Fruit fly (Drosophila melanogaster) whole organism, embryonic: ENCODE data around the gene CG4278.

Experiments used
- B-H1 ChIP-seq: fragments of 200-800 bp; sonication (Bioruptor generic); IDR thresholded peaks from 3 replicates; pipeline ENCODE4 v1.3.6; 2022; ENCODE audit warnings: missing biosample characterization, missing genetic modification characterization
- CG10462 ChIP-seq: fragments of 200-800 bp; sonication (Bioruptor generic); optimal IDR thresholded peaks from 2 replicates; lab custom pipeline; 2016; ENCODE audit warnings: missing biosample characterization, missing genetic modification characterization
- CG10565 ChIP-seq: fragments of 200-800 bp; sonication (Bioruptor generic); optimal IDR thresholded peaks from 3 replicates; lab custom pipeline; 2016; ENCODE audit warnings: missing biosample characterization, mild to moderate bottlenecking, missing genetic modification characterization
- CG11398 ChIP-seq: fragments of 200-800 bp; sonication (Bioruptor generic); optimal IDR thresholded peaks from 2 replicates; lab custom pipeline; 2016; ENCODE audit warnings: missing biosample characterization, missing genetic modification characterization
- CG11695 ChIP-seq: fragments of 200-800 bp; sonication (Bioruptor generic); IDR thresholded peaks from 3 replicates; pipeline ENCODE4 v1.3.6; 2022; ENCODE audit warnings: missing biosample characterization, missing genetic modification characterization
- CG12219 ChIP-seq: fragments of 200-800 bp; sonication (Bioruptor generic); optimal IDR thresholded peaks from 3 replicates; lab custom pipeline; 2018; ENCODE audit warnings: missing biosample characterization, mild to moderate bottlenecking, missing genetic modification characterization
- CG14710 ChIP-seq: fragments of 200-800 bp; sonication (Bioruptor generic); optimal IDR thresholded peaks from 3 replicates; lab custom pipeline; 2019; ENCODE audit warnings: missing biosample characterization, mild to moderate bottlenecking, missing genetic modification characterization, moderate library complexity
- CG1602 ChIP-seq: fragments of 200-800 bp; sonication (Bioruptor generic); optimal IDR thresholded peaks from 3 replicates; lab custom pipeline; 2016; ENCODE audit warnings: missing biosample characterization, missing genetic modification characterization
- CG16779 ChIP-seq: fragments of 200-800 bp; sonication (Bioruptor generic); IDR thresholded peaks from 2 replicates; pipeline ENCODE4 v1.3.6; 2022; ENCODE audit warnings: missing biosample characterization, missing genetic modification characterization
- CG17612 ChIP-seq: fragments of 200-800 bp; sonication (Bioruptor generic); IDR thresholded peaks from 2 replicates; pipeline ENCODE4 v1.3.6; 2022; ENCODE audit warnings: missing biosample characterization, missing genetic modification characterization
- CG18619 ChIP-seq: fragments of 200-800 bp; sonication (Bioruptor generic); optimal IDR thresholded peaks from 3 replicates; lab custom pipeline; 2017; ENCODE audit warnings: missing biosample characterization, mild to moderate bottlenecking, missing genetic modification characterization
- CG2116 ChIP-seq: fragments of 200-800 bp; sonication (Bioruptor generic); optimal IDR thresholded peaks from 3 replicates; lab custom pipeline; 2018; ENCODE audit warnings: missing biosample characterization, mild to moderate bottlenecking, missing genetic modification characterization
- CG2875 ChIP-seq: fragments of 200-800 bp; sonication (Bioruptor generic); optimal IDR thresholded peaks from 2 replicates; lab custom pipeline; 2017; ENCODE audit warnings: missing biosample characterization, mild to moderate bottlenecking, missing genetic modification characterization, missing genetic modification reagents
- CG42726 ChIP-seq: fragments of 200-800 bp; sonication (Bioruptor generic); IDR thresholded peaks from 2 replicates; pipeline ENCODE4 v1.3.6; 2022; ENCODE audit warnings: missing biosample characterization, missing genetic modification characterization; ENCODE audit not compliant: partially characterized antibody
- CG8944 ChIP-seq: fragments of 200-800 bp; sonication (Bioruptor generic); optimal IDR thresholded peaks from 3 replicates; lab custom pipeline; 2016; ENCODE audit warnings: missing biosample characterization, missing genetic modification characterization
- Deaf1 ChIP-seq: fragments of 200-800 bp; optimal IDR thresholded peaks from 3 replicates; lab custom pipeline; 2019; ENCODE audit warnings: missing biosample characterization, mild to moderate bottlenecking, missing genetic modification characterization, moderate library complexity
- Dek ChIP-seq: fragments of 200-800 bp; sonication (Bioruptor generic); optimal IDR thresholded peaks from 3 replicates; lab custom pipeline; 2019; ENCODE audit warnings: missing biosample characterization, mild to moderate bottlenecking, missing genetic modification characterization, moderate library complexity
- Dfd ChIP-seq, 2 experiments: fragments of >200 bp; optimal IDR thresholded peaks; 2 replicates each; lab custom pipeline; 2017; ENCODE audit warnings: missing biosample characterization in 2 of 2, missing genetic modification characterization in 2 of 2
- E2f2 ChIP-seq: fragments of 200-800 bp; sonication (Bioruptor generic); IDR thresholded peaks from 2 replicates; pipeline ENCODE4 v1.3.6; 2022; ENCODE audit warnings: missing biosample characterization, missing genetic modification characterization
- Fer1 ChIP-seq: fragments of 200-800 bp; sonication (Bioruptor generic); optimal IDR thresholded peaks from 2 replicates; lab custom pipeline; 2017; ENCODE audit warnings: missing biosample characterization, mild to moderate bottlenecking, missing genetic modification characterization
- Gsc ChIP-seq: fragments of 200-800 bp; sonication (Bioruptor generic); IDR thresholded peaks from 2 replicates; pipeline ENCODE4 v1.3.6; 2022; ENCODE audit warnings: missing biosample characterization, missing genetic modification characterization
- Gug ChIP-seq: fragments of 200-800 bp; sonication (Bioruptor generic); IDR thresholded peaks from 4 replicates; pipeline ENCODE4 v1.3.6; 2022; ENCODE audit warnings: missing biosample characterization, missing genetic modification characterization
- Kr ChIP-seq: fragments of 200-800 bp; sonication (Bioruptor generic); optimal IDR thresholded peaks from 2 replicates; lab custom pipeline; 2017; ENCODE audit warnings: missing biosample characterization, mild to moderate bottlenecking, missing genetic modification characterization
- MBD-R2 ChIP-seq: fragments of 200-800 bp; sonication (Bioruptor generic); IDR thresholded peaks from 2 replicates; pipeline ENCODE4 v1.3.6; 2022; ENCODE audit warnings: missing biosample characterization, missing genetic modification characterization
- Mad ChIP-seq: fragments of 200-800 bp; sonication (Bioruptor generic); optimal IDR thresholded peaks from 2 replicates; lab custom pipeline; 2016; ENCODE audit warnings: missing biosample characterization, missing genetic modification characterization
- Mes4 ChIP-seq: fragments of 200-800 bp; sonication (Bioruptor generic); optimal IDR thresholded peaks from 2 replicates; lab custom pipeline; 2016; ENCODE audit warnings: missing biosample characterization, missing genetic modification characterization
- Mrtf ChIP-seq: fragments of 200-800 bp; sonication (Bioruptor generic); IDR thresholded peaks from 3 replicates; pipeline ENCODE4 v1.3.6; 2022; ENCODE audit warnings: missing biosample characterization, missing genetic modification characterization
- NC2β ChIP-seq: fragments of 200-800 bp; sonication (Bioruptor generic); optimal IDR thresholded peaks from 2 replicates; lab custom pipeline; 2016; ENCODE audit warnings: missing biosample characterization, missing genetic modification characterization
- Sry-δ ChIP-seq: fragments of 200-800 bp; sonication (Bioruptor generic); optimal IDR thresholded peaks from 2 replicates; lab custom pipeline; 2016; ENCODE audit warnings: missing biosample characterization, missing genetic modification characterization
- Xbp1 ChIP-seq: fragments of 200-800 bp; sonication (Bioruptor generic); optimal IDR thresholded peaks from 3 replicates; lab custom pipeline; 2016; ENCODE audit warnings: missing biosample characterization, mild to moderate bottlenecking, missing genetic modification characterization
- ap ChIP-seq: fragments of 200-800 bp; sonication (Bioruptor generic); IDR thresholded peaks from 2 replicates; pipeline ENCODE4 v1.3.6; 2022; ENCODE audit warnings: missing biosample characterization, missing genetic modification characterization
- ase ChIP-seq: fragments of 200-800 bp; sonication (Bioruptor generic); IDR thresholded peaks from 3 replicates; pipeline ENCODE4 v1.3.6; 2022; ENCODE audit warnings: missing biosample characterization, missing genetic modification characterization
- ash1 ChIP-seq: fragments of 200-800 bp; sonication (Bioruptor generic); optimal IDR thresholded peaks from 2 replicates; lab custom pipeline; 2018; ENCODE audit warnings: missing biosample characterization, mild to moderate bottlenecking, missing genetic modification characterization
- bab2 ChIP-seq: fragments of 200-800 bp; sonication (Bioruptor generic); optimal IDR thresholded peaks from 2 replicates; lab custom pipeline; 2016; ENCODE audit warnings: missing biosample characterization, missing genetic modification characterization
- bbx ChIP-seq: fragments of 200-800 bp; sonication (Bioruptor generic); IDR thresholded peaks from 2 replicates; pipeline ENCODE4 v1.3.6; 2022; ENCODE audit warnings: missing biosample characterization, missing genetic modification characterization; ENCODE audit not compliant: partially characterized antibody
- btn ChIP-seq: fragments of 200-800 bp; sonication (Bioruptor generic); optimal IDR thresholded peaks from 2 replicates; lab custom pipeline; 2016; ENCODE audit warnings: missing biosample characterization, missing genetic modification characterization
- chif ChIP-seq, 2 experiments: fragments of 200-800 bp; sonication (Bioruptor generic); optimal IDR thresholded peaks; 3 replicates each; lab custom pipeline; 2016; ENCODE audit warnings: missing biosample characterization in 2 of 2, missing genetic modification characterization in 2 of 2
- ewg ChIP-seq: fragments of 200-800 bp; sonication (Bioruptor generic); optimal IDR thresholded peaks from 3 replicates; lab custom pipeline; 2017; ENCODE audit warnings: mild to moderate bottlenecking, missing biosample characterization, missing genetic modification reagents, missing genetic modification characterization
- gem ChIP-seq: fragments of 200-800 bp; sonication (Bioruptor generic); optimal IDR thresholded peaks from 2 replicates; lab custom pipeline; 2019; ENCODE audit warnings: missing biosample characterization, mild to moderate bottlenecking, missing genetic modification characterization, moderate library complexity
- grau ChIP-seq: fragments of 200-800 bp; optimal IDR thresholded peaks from 3 replicates; lab custom pipeline; 2019; ENCODE audit warnings: missing biosample characterization, mild to moderate bottlenecking, missing genetic modification characterization, moderate library complexity
- maf-S ChIP-seq: fragments of 200-800 bp; sonication (Bioruptor generic); optimal IDR thresholded peaks from 2 replicates; lab custom pipeline; 2016; ENCODE audit warnings: missing biosample characterization, missing genetic modification characterization
- org-1 ChIP-seq: fragments of 200-800 bp; sonication (Bioruptor generic); optimal IDR thresholded peaks from 2 replicates; lab custom pipeline; 2017; ENCODE audit warnings: missing biosample characterization, missing genetic modification characterization
- row ChIP-seq: fragments of 200-800 bp; sonication (Bioruptor generic); IDR thresholded peaks from 3 replicates; pipeline ENCODE4 v1.3.6; 2022; ENCODE audit warnings: missing biosample characterization, missing genetic modification characterization
- shn ChIP-seq: fragments of 200-800 bp; sonication (Bioruptor generic); optimal IDR thresholded peaks from 3 replicates; lab custom pipeline; 2016; ENCODE audit warnings: missing biosample characterization, missing genetic modification characterization
- slp2 ChIP-seq: fragments of 200-800 bp; sonication (Bioruptor generic); optimal IDR thresholded peaks from 2 replicates; lab custom pipeline; 2016; ENCODE audit warnings: missing biosample characterization, missing genetic modification characterization
- sob ChIP-seq: fragments of 200-800 bp; sonication (Bioruptor generic); IDR thresholded peaks from 2 replicates; pipeline ENCODE4 v1.3.6; 2022; ENCODE audit warnings: missing biosample characterization, missing genetic modification characterization
- tap ChIP-seq: fragments of 200-800 bp; optimal IDR thresholded peaks from 3 replicates; lab custom pipeline; 2019; ENCODE audit warnings: missing biosample characterization, mild to moderate bottlenecking, missing genetic modification characterization, moderate library complexity
- tgo ChIP-seq: fragments of 200-800 bp; sonication (Bioruptor generic); IDR thresholded peaks from 3 replicates; pipeline ENCODE4 v1.3.6; 2022; ENCODE audit warnings: missing biosample characterization, missing genetic modification characterization
- tin ChIP-seq: fragments of 200-800 bp; sonication (Bioruptor generic); optimal IDR thresholded peaks from 3 replicates; lab custom pipeline; 2016; ENCODE audit warnings: missing biosample characterization, missing genetic modification characterization
- yki ChIP-seq: fragments of >200 bp; optimal IDR thresholded peaks from 3 replicates; lab custom pipeline; 2018

CG4278 gene

DNA sequence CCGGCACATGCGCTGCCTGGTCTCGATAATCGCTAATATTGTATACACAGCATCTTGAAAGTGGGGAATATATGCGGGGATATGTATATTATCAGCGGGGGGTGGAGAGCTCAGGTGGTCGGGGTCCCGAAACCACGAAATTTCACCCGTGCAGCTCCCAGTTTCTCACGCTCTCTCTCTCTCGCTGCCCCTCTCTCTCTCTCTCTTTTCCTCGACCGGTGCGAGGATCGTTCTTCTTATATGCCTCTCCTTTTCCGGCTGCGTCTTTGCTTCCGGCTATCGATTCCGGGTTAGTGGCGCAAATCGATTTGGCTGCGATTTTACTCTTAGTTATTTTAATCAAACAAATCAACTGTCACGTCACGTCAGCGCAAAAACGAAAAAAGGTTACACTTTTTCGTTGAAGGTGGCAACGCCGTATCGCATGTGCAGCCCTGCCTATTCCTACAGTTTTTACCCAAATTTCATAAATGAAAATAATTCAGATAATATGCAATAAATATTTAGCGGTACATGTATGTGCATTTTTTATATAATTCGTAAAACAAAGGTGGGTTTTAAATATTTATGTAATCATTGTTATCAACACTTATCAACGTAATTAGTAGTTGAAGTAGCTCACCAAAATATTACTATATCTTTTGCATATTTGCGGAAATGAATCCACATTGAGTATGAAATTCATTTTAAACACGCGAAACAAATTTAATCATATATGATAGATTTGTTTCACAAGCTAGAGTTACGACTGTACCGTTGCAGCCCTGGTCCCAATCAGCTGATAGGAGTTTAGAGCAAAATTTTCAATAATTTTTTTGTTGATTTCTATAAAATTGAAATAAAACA, 27.2 kb upstream of the CG4278 start, which contains the start of the genes heix and CG17328 (continued):
- peak; percentile 55 for TF ChIP-seq Fer1 (GFP tag; lab: Kevin White, UChicago)
- peak; percentile 20 for TF ChIP-seq org-1 (GFP tag; lab: Kevin White, UChicago)
- TF ChIP-seq Mes4 (GFP tag; lab: Kevin White, UChicago) = no peak
- TF ChIP-seq Mrtf (GFP tag; lab: Robert Waterston, UW) = peak; percentile 53; the same call in 2 of the 3 replicates
- peak; percentile 48 for TF ChIP-seq E2f2 (GFP tag; lab: Robert Waterston, UW)
- TF ChIP-seq Gsc (GFP tag; lab: Robert Waterston, UW) = no peak
- TF ChIP-seq CG16779 = no peak
- TF ChIP-seq Gug (GFP tag; lab: Robert Waterston, UW) = peak; percentile 68; the same call in 2 of the 4 replicates
- peak; percentile 27; the same call in 1 of the 2 replicates for TF ChIP-seq bbx (GFP tag; lab: Robert Waterston, UW)
- TF ChIP-seq CG17612 (GFP tag; lab: Robert Waterston, UW) = 0 out of 2 replicates have a peak, but pooled peaks have one; percentile 11
- TF ChIP-seq CG10565 = no peak
- TF ChIP-seq btn (GFP tag; lab: Kevin White, UChicago) = no peak
- TF ChIP-seq ewg (GFP tag; lab: Kevin White, UChicago) = peak; percentile 48
- TF ChIP-seq NC2β (GFP tag; lab: Kevin White, UChicago) = peak; percentile 39
- TF ChIP-seq row (GFP tag; lab: Robert Waterston, UW) = peak; percentile 89
- peak; percentile 76 for TF ChIP-seq Dek (tag; lab: Kevin White, UChicago)
- TF ChIP-seq CG42726 (GFP tag; lab: Robert Waterston, UW) = 0 out of 2 replicates have a peak, but pooled peaks have one; percentile 30
- TF ChIP-seq gem (tag; lab: Kevin White, UChicago) = no peak
- TF ChIP-seq tgo (GFP tag; lab: Robert Waterston, UW) = peak; percentile 77
- no peak for TF ChIP-seq Deaf1
- TF ChIP-seq ash1 (GFP tag; lab: Kevin White, UChicago) = no peak
- peak; percentile 99 for TF ChIP-seq grau (tag; lab: Kevin White, UChicago)
- peak; percentile 69 for TF ChIP-seq Mad (GFP tag; lab: Kevin White, UChicago)
- TF ChIP-seq CG2116 (GFP tag; lab: Kevin White, UChicago) = peak; percentile 75
- TF ChIP-seq sob (GFP tag; lab: Robert Waterston, UW) = peak; percentile 68
- TF ChIP-seq chif (GFP tag; optimal IDR thresholded peaks at IDR 0.05; lab: Kevin White, UChicago) = peak; percentile 5 to 64
- peak; percentile 75; the same call in 1 of the 2 replicates for TF ChIP-seq MBD-R2
- no peak for TF ChIP-seq Dfd (GFP tag; optimal IDR thresholded peaks at IDR 0.05; lab: Kevin White, UChicago)
- TF ChIP-seq CG14710 (tag; lab: Kevin White, UChicago) = peak; percentile 94
- TF ChIP-seq tin = peak; percentile 73
- TF ChIP-seq B-H1 (GFP tag; lab: Robert Waterston, UW) = peak; percentile 34; the same call in 1 of the 3 replicates
- TF ChIP-seq Sry-δ (GFP tag; lab: Kevin White, UChicago) = peak; percentile 39
- TF ChIP-seq slp2 = peak; percentile 5
- no peak for TF ChIP-seq tap (tag; lab: Kevin White, UChicago)
- no peak for TF ChIP-seq CG2875 (GFP tag; lab: Kevin White, UChicago)
- peak; percentile 13 for TF ChIP-seq CG10462
- peak; percentile 57 for TF ChIP-seq CG8944 (GFP tag; lab: Kevin White, UChicago)
- no peak; the same call in 1 of the 3 replicates for TF ChIP-seq ase (GFP tag; lab: Robert Waterston, UW)
- TF ChIP-seq CG1602 (GFP tag; lab: Kevin White, UChicago) = peak; percentile 64
- peak; percentile 58 for TF ChIP-seq shn
- no peak for TF ChIP-seq Kr (GFP tag; lab: Kevin White, UChicago)
- peak; percentile 62; the same call in 1 of the 3 replicates for TF ChIP-seq CG11695 (GFP tag; lab: Robert Waterston, UW)
- TF ChIP-seq yki (lab: Kevin White, UChicago) = no peak
- peak; percentile 55 for TF ChIP-seq maf-S (GFP tag; lab: Kevin White, UChicago)
- TF ChIP-seq Xbp1 (GFP tag; lab: Kevin White, UChicago) = peak; percentile 81
- peak; percentile 44 for TF ChIP-seq CG12219 (GFP tag; lab: Kevin White, UChicago)
- TF ChIP-seq CG11398 (GFP tag; lab: Kevin White, UChicago) = no peak
- TF ChIP-seq ap (GFP tag; lab: Robert Waterston, UW) = no peak
- peak; percentile 52 for TF ChIP-seq bab2
- TF ChIP-seq CG18619 = peak; percentile 70
